Worm (Caenorhabditis elegans) whole organism, late embryonic: Measurements from ENCODE around the gene folt-1.

Experiments used
- C38D4.7 ChIP-seq: fragments of 200-800 bp; sonication (Bioruptor generic); optimal IDR thresholded peaks from 2 replicates; lab custom pipeline; 2018; ENCODE audit warnings: mild to moderate bottlenecking, missing genetic modification characterization, moderate library complexity, missing compliant biosample characterization
- F13H6.1 ChIP-seq: sonication (generic microtip); optimal IDR thresholded peaks from 2 replicates; lab custom pipeline; 2016; ENCODE audit warnings: missing genetic modification characterization, missing compliant biosample characterization
- K02D7.2 ChIP-seq: sonication (generic microtip); optimal IDR thresholded peaks from 2 replicates; lab custom pipeline; 2017; ENCODE audit warnings: mild to moderate bottlenecking, missing genetic modification characterization, missing compliant biosample characterization
- T23F11.4 ChIP-seq: fragments of 200-800 bp; sonication (Bioruptor generic); optimal IDR thresholded peaks from 2 replicates; lab custom pipeline; 2018; ENCODE audit warnings: mild to moderate bottlenecking, missing genetic modification characterization, missing compliant biosample characterization
- ahr-1 ChIP-seq: sonication (generic microtip); optimal IDR thresholded peaks from 2 replicates; lab custom pipeline; 2016; ENCODE audit warnings: missing genetic modification characterization, missing compliant biosample characterization
- ama-1 ChIP-seq: fragments of 150-350 bp; optimal IDR thresholded peaks from 2 replicates; lab custom pipeline; 2014
- ceh-14 ChIP-seq: sonication (generic microtip); optimal IDR thresholded peaks from 2 replicates; lab custom pipeline; 2016; ENCODE audit warnings: missing genotype, missing genetic modification characterization, missing compliant biosample characterization
- ceh-18 ChIP-seq: sonication (generic microtip); optimal IDR thresholded peaks from 2 replicates; lab custom pipeline; 2016; ENCODE audit warnings: missing genetic modification characterization, missing compliant biosample characterization
- ceh-2 ChIP-seq: sonication (generic microtip); optimal IDR thresholded peaks from 2 replicates; lab custom pipeline; 2016; ENCODE audit warnings: missing genotype, missing genetic modification characterization, missing compliant biosample characterization
- ceh-22 ChIP-seq: sonication (generic microtip); optimal IDR thresholded peaks from 2 replicates; lab custom pipeline; 2017; ENCODE audit warnings: missing biosample characterization, missing genetic modification characterization
- ceh-30 ChIP-seq: fragments of 150-350 bp; optimal IDR thresholded peaks from 2 replicates; lab custom pipeline; 2014; ENCODE audit warnings: missing biosample characterization, missing genetic modification characterization
- ceh-34 ChIP-seq: sonication (generic microtip); optimal IDR thresholded peaks from 2 replicates; lab custom pipeline; 2016; ENCODE audit warnings: mild to moderate bottlenecking, missing genetic modification characterization, missing compliant biosample characterization
- ceh-48 ChIP-seq: sonication (generic microtip); optimal IDR thresholded peaks from 2 replicates; lab custom pipeline; 2016; ENCODE audit warnings: missing genetic modification characterization, inconsistent platforms, missing compliant biosample characterization
- ceh-6 ChIP-seq: fragments of 200-800 bp; sonication (Bioruptor generic); optimal IDR thresholded peaks from 2 replicates; lab custom pipeline; 2018; ENCODE audit warnings: mild to moderate bottlenecking, missing genetic modification characterization, missing compliant biosample characterization
- che-1 ChIP-seq: sonication (generic microtip); optimal IDR thresholded peaks from 2 replicates; lab custom pipeline; 2016; ENCODE audit warnings: mild to moderate bottlenecking, missing genetic modification characterization, missing compliant biosample characterization
- dve-1 ChIP-seq: sonication (generic microtip); optimal IDR thresholded peaks from 2 replicates; lab custom pipeline; 2017; ENCODE audit warnings: antibody characterized with exemption, mild to moderate bottlenecking, missing genetic modification characterization, missing compliant biosample characterization
- elt-2 ChIP-seq: sonication (generic microtip); optimal IDR thresholded peaks from 2 replicates; lab custom pipeline; 2016; ENCODE audit warnings: missing genetic modification reagents, missing genetic modification characterization, missing compliant biosample characterization
- ets-4 ChIP-seq: sonication (generic microtip); optimal IDR thresholded peaks from 2 replicates; lab custom pipeline; 2016; ENCODE audit warnings: missing genetic modification characterization, missing compliant biosample characterization
- fax-1 ChIP-seq: sonication (generic microtip); optimal IDR thresholded peaks from 2 replicates; lab custom pipeline; 2016; ENCODE audit warnings: missing genotype, missing genetic modification characterization, missing compliant biosample characterization
- fkh-10 ChIP-seq: fragments of 150-350 bp; optimal IDR thresholded peaks from 2 replicates; lab custom pipeline; 2014; ENCODE audit warnings: missing biosample characterization, missing genetic modification reagents, missing genetic modification characterization
- gmeb-2 ChIP-seq: sonication (generic microtip); optimal IDR thresholded peaks from 2 replicates; lab custom pipeline; 2016; ENCODE audit warnings: missing genetic modification characterization, inconsistent platforms, missing compliant biosample characterization
- hlh-13 ChIP-seq: fragments of 200-800 bp; sonication (Bioruptor generic); optimal IDR thresholded peaks from 2 replicates; lab custom pipeline; 2018; ENCODE audit warnings: mild to moderate bottlenecking, missing genetic modification characterization, missing compliant biosample characterization
- hlh-30 ChIP-seq: sonication (generic microtip); optimal IDR thresholded peaks from 2 replicates; lab custom pipeline; 2017; ENCODE audit warnings: antibody characterized with exemption, missing genetic modification characterization, missing compliant biosample characterization; ENCODE audit not compliant: insufficient read depth
- hlh-6 ChIP-seq: sonication (generic microtip); optimal IDR thresholded peaks from 2 replicates; lab custom pipeline; 2016; ENCODE audit warnings: missing genotype, missing genetic modification characterization, missing compliant biosample characterization
- hlh-8 ChIP-seq: sonication (generic microtip); optimal IDR thresholded peaks from 2 replicates; lab custom pipeline; 2016; ENCODE audit warnings: missing genotype, missing genetic modification characterization, missing compliant biosample characterization
- lin-11 ChIP-seq: fragments of 200-800 bp; sonication (Bioruptor generic); optimal IDR thresholded peaks from 2 replicates; lab custom pipeline; 2018; ENCODE audit warnings: mild to moderate bottlenecking, missing genetic modification characterization, missing compliant biosample characterization
- mec-3 ChIP-seq: sonication (generic microtip); optimal IDR thresholded peaks from 2 replicates; lab custom pipeline; 2016; ENCODE audit warnings: borderline replicate concordance, missing genetic modification characterization, missing compliant biosample characterization
- nhr-11 ChIP-seq: fragments of 150-350 bp; optimal IDR thresholded peaks from 2 replicates; lab custom pipeline; 2014; ENCODE audit warnings: missing biosample characterization, missing genetic modification characterization
- npax-4 ChIP-seq: sonication (generic microtip); optimal IDR thresholded peaks from 2 replicates; lab custom pipeline; 2016; ENCODE audit warnings: missing genetic modification characterization, missing compliant biosample characterization
- odd-2 ChIP-seq: sonication (generic microtip); optimal IDR thresholded peaks from 2 replicates; lab custom pipeline; 2017; ENCODE audit warnings: antibody characterized with exemption, mild to moderate bottlenecking, missing genetic modification characterization, missing compliant biosample characterization
- pag-3 ChIP-seq: sonication (generic microtip); optimal IDR thresholded peaks from 2 replicates; lab custom pipeline; 2016; ENCODE audit warnings: missing compliant biosample characterization, missing genetic modification characterization, borderline replicate concordance
- pax-1 ChIP-seq: fragments of 150-350 bp; optimal IDR thresholded peaks from 2 replicates; lab custom pipeline; 2014; ENCODE audit warnings: missing biosample characterization, missing genetic modification characterization
- pha-2 ChIP-seq: sonication (generic microtip); optimal IDR thresholded peaks from 2 replicates; lab custom pipeline; 2017; ENCODE audit warnings: mild to moderate bottlenecking, missing genetic modification characterization, missing compliant biosample characterization
- pha-4 ChIP-seq: fragments of 150-350 bp; optimal IDR thresholded peaks from 2 replicates; lab custom pipeline; 2018; ENCODE audit warnings: missing biosample characterization, missing genetic modification reagents, missing genetic modification characterization
- pqm-1 ChIP-seq: sonication (generic microtip); optimal IDR thresholded peaks from 2 replicates; lab custom pipeline; 2016; ENCODE audit warnings: missing genetic modification characterization, missing compliant biosample characterization
- ref-2 ChIP-seq: sonication (generic microtip); optimal IDR thresholded peaks from 2 replicates; lab custom pipeline; 2016; ENCODE audit warnings: missing genetic modification characterization, missing compliant biosample characterization
- sdc-2 ChIP-seq: sonication (generic microtip); optimal IDR thresholded peaks from 2 replicates; lab custom pipeline; 2016; ENCODE audit warnings: missing genotype, missing genetic modification characterization, missing compliant biosample characterization
- sox-4 ChIP-seq: sonication (generic microtip); optimal IDR thresholded peaks from 2 replicates; lab custom pipeline; 2017; ENCODE audit warnings: mild to moderate bottlenecking, missing genetic modification characterization, inconsistent platforms, missing compliant biosample characterization
- tbx-2 ChIP-seq: sonication (generic microtip); optimal IDR thresholded peaks from 2 replicates; lab custom pipeline; 2016; ENCODE audit warnings: missing genetic modification characterization, missing compliant biosample characterization
- ttx-3 ChIP-seq: sonication (generic microtip); optimal IDR thresholded peaks from 2 replicates; lab custom pipeline; 2016; ENCODE audit warnings: missing genetic modification reagents, missing genetic modification characterization, missing compliant biosample characterization
- unc-3 ChIP-seq, 2 experiments: fragments of 200-800 bp in 1 of 2; sonication (Bioruptor generic) in 1 of 2; sonication (generic microtip) in 1 of 2; conservative IDR thresholded peaks in 1 of 2; optimal IDR thresholded peaks in 1 of 2; 2 replicates each; pipeline versions ENCODE4 v1.3.6 to Lab custom; 2016 to 2022; ENCODE audit warnings: missing compliant biosample characterization in 2 of 2, missing genetic modification characterization in 2 of 2, missing genetic modification reagents in 1 of 2
- unc-42 ChIP-seq: sonication (generic microtip); optimal IDR thresholded peaks from 2 replicates; lab custom pipeline; 2016; ENCODE audit warnings: missing genotype, missing genetic modification characterization, missing compliant biosample characterization
- zip-5 ChIP-seq: sonication (generic microtip); optimal IDR thresholded peaks from 2 replicates; lab custom pipeline; 2016; ENCODE audit warnings: missing genetic modification characterization, missing compliant biosample characterization
- ztf-16 ChIP-seq: sonication (generic microtip); optimal IDR thresholded peaks from 2 replicates; lab custom pipeline; 2017; ENCODE audit warnings: missing genetic modification characterization, missing compliant biosample characterization

Gene folt-1

DNA sequence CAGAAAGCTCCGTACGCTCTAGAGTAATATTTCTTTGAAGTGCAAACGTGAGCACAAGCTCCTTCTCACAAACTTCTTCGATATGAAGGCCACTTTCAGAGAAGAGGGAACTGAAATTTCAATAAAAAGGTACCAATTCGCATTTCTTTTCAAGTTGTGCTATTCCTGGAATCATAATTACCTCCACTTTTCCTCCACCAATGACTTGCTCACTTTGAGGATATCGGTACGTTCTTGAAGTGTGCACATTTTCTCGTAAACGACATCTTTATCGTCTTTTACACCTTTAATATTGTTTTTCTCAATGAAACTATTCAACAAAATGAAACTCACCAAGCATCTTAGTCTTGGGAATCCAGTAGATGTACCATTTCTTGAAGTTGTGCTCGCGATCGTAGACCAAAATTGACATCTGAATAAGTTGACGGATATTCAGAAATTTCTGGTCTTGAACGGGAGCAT lies 22.0 kb upstream of the folt-1 start, which contains the start of gene scb-1:
Gene scb-1, minus strand, starts transcription at position 412 of the 462 bp plus-strand sequence.
- TF ChIP-seq fkh-10 (GFP tag; lab: Kevin White, UChicago) (no peak), pha-2 (no peak), unc-3 (GFP tag; conservative IDR thresholded peaks at IDR 0.05; lab: Robert Waterston, UW) (no peak), unc-3 (tag; optimal IDR thresholded peaks at IDR 0.05; lab: Kevin White, UChicago) (no peak), F13H6.1 (tag; lab: Kevin White, UChicago) (no peak), gmeb-2 (tag; lab: Kevin White, UChicago) (no peak), pha-4 (tag; lab: Kevin White, UChicago) (no peak), hlh-30 (tag; lab: Kevin White, UChicago) (no peak), ama-1 (lab: Kevin White, UChicago) (no peak), tbx-2 (tag; lab: Kevin White, UChicago) (no peak), npax-4 (tag; lab: Kevin White, UChicago) (no peak), C38D4.7 (GFP tag; lab: Kevin White, UChicago) (no peak), elt-2 (tag; lab: Kevin White, UChicago) (no peak), hlh-6 (tag; lab: Kevin White, UChicago) (no peak), nhr-11 (tag; lab: Kevin White, UChicago) (no peak)
- TF ChIP-seq, all 69 proteins: peak for 0

DNA sequence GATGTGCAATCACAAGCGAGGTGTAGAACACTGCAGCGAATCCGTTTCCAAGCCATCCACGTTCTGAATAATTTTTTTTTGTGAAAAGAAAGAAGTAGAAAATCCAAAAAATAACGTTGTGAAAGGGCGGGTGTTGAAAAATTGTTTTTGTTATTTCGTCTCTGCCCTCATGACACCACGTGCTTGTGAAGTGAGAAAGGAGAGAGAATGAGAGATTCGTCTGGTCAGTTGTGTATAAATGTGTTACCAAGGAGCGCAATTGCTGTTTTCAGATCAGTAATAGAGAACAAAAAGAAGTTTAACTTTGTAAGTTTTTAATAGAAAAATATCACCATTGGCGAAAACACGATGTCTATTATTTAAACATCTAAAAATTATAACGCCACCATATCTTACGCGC lies 20.0 kb upstream of the folt-1 start:
- TF ChIP-seq C38D4.7 (GFP tag; lab: Kevin White, UChicago) (no peak), unc-42 (tag; lab: Kevin White, UChicago) (peak; percentile 77), hlh-30 (tag; lab: Kevin White, UChicago) (peak; percentile 81)

DNA sequence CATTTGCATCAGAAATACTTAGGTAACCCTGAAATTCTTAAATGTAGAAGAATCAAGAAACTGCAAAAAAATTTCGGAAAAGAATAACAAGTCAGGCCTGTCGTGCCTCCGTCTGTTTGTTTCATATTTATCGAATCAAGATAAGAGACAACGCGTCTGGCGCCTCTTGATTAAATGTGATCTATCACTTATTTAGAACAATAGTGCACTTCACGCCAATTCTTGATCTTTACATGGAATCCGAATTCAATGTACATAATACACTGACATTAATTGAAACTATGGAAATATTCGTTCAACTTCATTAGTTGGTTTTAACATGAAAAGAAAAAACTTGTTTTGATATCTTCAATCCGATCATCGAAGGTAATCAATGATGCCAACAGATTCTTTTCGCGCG lies 18.8 kb upstream of the folt-1 start, which contains the start of gene mboa-2:
Gene mboa-2, minus strand, starts transcription at position 28 of the 400 bp plus-strand sequence.
- TF ChIP-seq ceh-48 (tag; lab: Kevin White, UChicago) = no peak
- TF ChIP-seq gmeb-2 (tag; lab: Kevin White, UChicago) = no peak
- TF ChIP-seq pqm-1 = no peak
- TF ChIP-seq ceh-34 = no peak
- TF ChIP-seq dve-1 (tag; lab: Kevin White, UChicago) = no peak
- no peak for TF ChIP-seq hlh-8 (tag; lab: Kevin White, UChicago)
- TF ChIP-seq ztf-16 (tag; lab: Kevin White, UChicago) = no peak
- no peak for TF ChIP-seq pag-3
- TF ChIP-seq pax-1 (tag; lab: Kevin White, UChicago) = no peak
- no peak for TF ChIP-seq mec-3 (tag; lab: Kevin White, UChicago)
- TF ChIP-seq pha-2 = no peak

DNA sequence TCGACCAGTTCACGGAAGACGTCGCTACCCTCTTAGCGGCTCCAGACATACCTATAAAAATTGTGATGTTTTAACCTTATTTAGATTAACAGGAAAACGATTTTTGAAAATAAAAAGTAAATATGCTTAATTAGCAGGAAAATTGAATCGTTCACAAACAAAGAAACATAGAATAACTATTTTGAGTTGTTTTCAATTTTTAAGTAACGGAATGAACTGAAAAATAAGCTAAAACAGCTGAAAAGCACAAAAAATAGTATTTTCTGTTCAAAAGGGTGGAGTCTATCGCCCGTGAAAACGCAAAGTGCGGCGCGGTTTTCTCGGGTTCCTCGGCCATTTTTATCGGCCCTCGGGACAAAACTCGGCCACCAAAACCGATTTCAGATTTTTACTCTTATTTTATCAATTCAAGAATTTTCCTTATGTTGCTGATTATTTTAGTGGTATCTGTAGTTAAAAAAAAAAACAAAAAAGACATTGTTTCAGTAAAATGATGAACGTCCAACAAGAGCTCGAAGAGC lies 17.4 kb upstream of the folt-1 start, which contains the start of the genes atp-5 and lmtr-3:
Gene atp-5, minus strand, starts transcription at position 51 of the 521 bp plus-strand sequence.
Gene lmtr-3, plus strand, starts transcription at position 370 of the 521 bp plus-strand sequence.
- TF ChIP-seq sox-4 = no peak
- TF ChIP-seq ztf-16 (tag; lab: Kevin White, UChicago) = no peak
- TF ChIP-seq che-1 = no peak
- no peak for TF ChIP-seq T23F11.4 (GFP tag; lab: Kevin White, UChicago)
- no peak for TF ChIP-seq pag-3
- TF ChIP-seq odd-2 (tag; lab: Kevin White, UChicago) = no peak
- TF ChIP-seq sdc-2 (tag; lab: Kevin White, UChicago) = no peak
- peak; percentile 88 for TF ChIP-seq ets-4 (tag; lab: Kevin White, UChicago)
- no peak for TF ChIP-seq hlh-13 (GFP tag; lab: Kevin White, UChicago)
- peak; percentile 78 for TF ChIP-seq ref-2 (tag; lab: Kevin White, UChicago)
- TF ChIP-seq fax-1 (tag; lab: Kevin White, UChicago) = peak; percentile 9
- TF ChIP-seq F13H6.1 (tag; lab: Kevin White, UChicago) = peak; percentile 50
- peak; percentile 74 for TF ChIP-seq zip-5 (tag; lab: Kevin White, UChicago)
- no peak for TF ChIP-seq ceh-22 (tag; lab: Kevin White, UChicago)
- TF ChIP-seq ceh-2 (tag; lab: Kevin White, UChicago) = peak; percentile 89
- no peak for TF ChIP-seq gmeb-2 (tag; lab: Kevin White, UChicago)
- no peak for TF ChIP-seq K02D7.2
- TF ChIP-seq hlh-6 (tag; lab: Kevin White, UChicago) = no peak
- TF ChIP-seq pax-1 (tag; lab: Kevin White, UChicago) = no peak
- TF ChIP-seq tbx-2 (tag; lab: Kevin White, UChicago) = peak; percentile 87
- no peak for TF ChIP-seq lin-11 (tag; lab: Kevin White, UChicago)
- no peak for TF ChIP-seq pha-2
- TF ChIP-seq ttx-3 (tag; lab: Kevin White, UChicago) = no peak
- no peak for TF ChIP-seq ceh-48 (tag; lab: Kevin White, UChicago)
- TF ChIP-seq ceh-6 = no peak
- TF ChIP-seq ceh-30 (tag; lab: Kevin White, UChicago) = no peak
- TF ChIP-seq pqm-1 = peak; percentile 8
- no peak for TF ChIP-seq ceh-14 (tag; lab: Kevin White, UChicago)
- peak; percentile 23 for TF ChIP-seq ahr-1 (tag; lab: Kevin White, UChicago)
- peak; percentile 45 for TF ChIP-seq ceh-18 (tag; lab: Kevin White, UChicago)
